Worm (Caenorhabditis elegans): ENCODE results near the gene C07B5.3.

- TF ChIP-seq ceh-16 (tag; optimal IDR thresholded peaks at IDR 0.05): no peak
- TF ChIP-seq tbx-2 (tag; optimal IDR thresholded peaks at IDR 0.05): no peak
- peak; percentile 20 for TF ChIP-seq mdl-1 (tag; optimal IDR thresholded peaks at IDR 0.05)
- TF ChIP-seq fos-1 (tag; optimal IDR thresholded peaks at IDR 0.05): no peak
- no peak for TF ChIP-seq unc-39 (tag; optimal IDR thresholded peaks at IDR 0.05)
- TF ChIP-seq unc-62 (GFP tag; optimal IDR thresholded peaks at IDR 0.05): no peak
- TF ChIP-seq skn-1 (tag; optimal IDR thresholded peaks at IDR 0.05): no peak
- no peak for TF ChIP-seq elt-3 (tag; optimal IDR thresholded peaks at IDR 0.05)
- no peak for TF ChIP-seq ztf-11 (tag; optimal IDR thresholded peaks at IDR 0.05)
- no peak for TF ChIP-seq hmg-11 (tag; optimal IDR thresholded peaks at IDR 0.05)
- no peak for TF ChIP-seq egl-5 (tag; optimal IDR thresholded peaks at IDR 0.05)
- TF ChIP-seq daf-12 (tag; optimal IDR thresholded peaks at IDR 0.05): no peak
These were observed 17.4 kb upstream of the C07B5.3 start for ce11 chrX:9540464-9540863.
